In genomic region chr3L:12277054-12277879, dm6 we compare ENCODE assay signal across 1 fruit fly cellular context.
TF ChIP-seq lines count a peak whose summit lies in the region.

Sms (minus strand) TSS chr3L:12277251.
INPP5E (plus strand) TSS chr3L:12277655.

TF ChIP-seq in whole organism, embryonic, 481 proteins besides CTCF, POLR2A, EP300 and RAD21 (continued from another document):
- TF ChIP-seq bigmax (GFP tag; optimal IDR thresholded peaks at IDR 0.05; lab: Kevin White, UChicago), result no peak
- TF ChIP-seq Hey (tag; optimal IDR thresholded peaks at IDR 0.05; lab: Kevin White, UChicago), result no peak
- TF ChIP-seq CG6765 (GFP tag; optimal IDR thresholded peaks at IDR 0.05; lab: Kevin White, UChicago), result no peak
- TF ChIP-seq CG12391 (tag; optimal IDR thresholded peaks at IDR 0.05; lab: Kevin White, UChicago), result peak; percentile 85
- TF ChIP-seq CG1233 (GFP tag; optimal IDR thresholded peaks at IDR 0.05; lab: Kevin White, UChicago), result peak; percentile 4
- peak; percentile 27 for TF ChIP-seq CG4328 (GFP tag; optimal IDR thresholded peaks at IDR 0.05; lab: Kevin White, UChicago)
- no peak for TF ChIP-seq corto (GFP tag; optimal IDR thresholded peaks at IDR 0.05; lab: Kevin White, UChicago)
- no peak; the same call in 1 of the 2 replicates for TF ChIP-seq ranshi (GFP tag; IDR thresholded peaks at IDR 0.05; lab: Robert Waterston, UW)
- TF ChIP-seq CG4617 (GFP tag; optimal IDR thresholded peaks at IDR 0.05; lab: Kevin White, UChicago; ENCODE audit: borderline replicate concordance), result peak; percentile 42
- TF ChIP-seq CG6813 (GFP tag; optimal IDR thresholded peaks at IDR 0.05; lab: Kevin White, UChicago), result no peak
- TF ChIP-seq CG3838 (GFP tag; optimal IDR thresholded peaks at IDR 0.05; lab: Kevin White, UChicago), result no peak
- TF ChIP-seq psq (GFP tag; optimal IDR thresholded peaks at IDR 0.05; lab: Kevin White, UChicago), result peak; percentile 14
- peak; percentile 41 for TF ChIP-seq CG7839 (tag; optimal IDR thresholded peaks at IDR 0.05; lab: Kevin White, UChicago)
- TF ChIP-seq nom (GFP tag; optimal IDR thresholded peaks at IDR 0.05; lab: Kevin White, UChicago), result no peak
- peak; percentile 97 for TF ChIP-seq crol (GFP tag; IDR thresholded peaks at IDR 0.05; lab: Robert Waterston, UW)
- peak; percentile 34 for TF ChIP-seq CG4424 (GFP tag; optimal IDR thresholded peaks at IDR 0.05; lab: Kevin White, UChicago)
- TF ChIP-seq dm (GFP tag; optimal IDR thresholded peaks at IDR 0.05; lab: Kevin White, UChicago), result no peak
- peak; percentile 95 for TF ChIP-seq CG15514 (GFP tag; optimal IDR thresholded peaks at IDR 0.05; lab: Kevin White, UChicago)
- no peak for TF ChIP-seq Stat92E (GFP tag; optimal IDR thresholded peaks at IDR 0.05; lab: Kevin White, UChicago)
- TF ChIP-seq CG10543 (GFP tag; optimal IDR thresholded peaks at IDR 0.05; lab: Kevin White, UChicago), result peak; percentile 64
- peak; percentile 52; the same call in 1 of the 3 replicates for TF ChIP-seq H15 (GFP tag; IDR thresholded peaks at IDR 0.05; lab: Robert Waterston, UW)
- TF ChIP-seq row (GFP tag; IDR thresholded peaks at IDR 0.05; lab: Robert Waterston, UW), result peak; percentile 88
- TF ChIP-seq ttk (GFP tag; IDR thresholded peaks at IDR 0.05; lab: Robert Waterston, UW), result no peak; the same call in 1 of the 2 replicates
- no peak for TF ChIP-seq fu2 (GFP tag; optimal IDR thresholded peaks at IDR 0.05; lab: Kevin White, UChicago)
- no peak for TF ChIP-seq CG8089 (GFP tag; optimal IDR thresholded peaks at IDR 0.05; lab: Kevin White, UChicago)
- TF ChIP-seq CG10274 (GFP tag; optimal IDR thresholded peaks at IDR 0.05; lab: Kevin White, UChicago), result no peak
- TF ChIP-seq wek (GFP tag; optimal IDR thresholded peaks at IDR 0.05; lab: Kevin White, UChicago), result no peak
- peak; percentile 75 for TF ChIP-seq CG2712 (tag; optimal IDR thresholded peaks at IDR 0.05; lab: Kevin White, UChicago)
- TF ChIP-seq CG3163 (GFP tag; optimal IDR thresholded peaks at IDR 0.05; lab: Kevin White, UChicago), result no peak
- no peak for TF ChIP-seq CG15011 (GFP tag; optimal IDR thresholded peaks at IDR 0.05; lab: Kevin White, UChicago)
